Fruit fly (Drosophila melanogaster): ENCODE measurements around the gene CD98hc.
A peak's percentile ranks its signal among the peaks of the same experiment; 100 is the strongest.

CD98hc gene

DNA sequence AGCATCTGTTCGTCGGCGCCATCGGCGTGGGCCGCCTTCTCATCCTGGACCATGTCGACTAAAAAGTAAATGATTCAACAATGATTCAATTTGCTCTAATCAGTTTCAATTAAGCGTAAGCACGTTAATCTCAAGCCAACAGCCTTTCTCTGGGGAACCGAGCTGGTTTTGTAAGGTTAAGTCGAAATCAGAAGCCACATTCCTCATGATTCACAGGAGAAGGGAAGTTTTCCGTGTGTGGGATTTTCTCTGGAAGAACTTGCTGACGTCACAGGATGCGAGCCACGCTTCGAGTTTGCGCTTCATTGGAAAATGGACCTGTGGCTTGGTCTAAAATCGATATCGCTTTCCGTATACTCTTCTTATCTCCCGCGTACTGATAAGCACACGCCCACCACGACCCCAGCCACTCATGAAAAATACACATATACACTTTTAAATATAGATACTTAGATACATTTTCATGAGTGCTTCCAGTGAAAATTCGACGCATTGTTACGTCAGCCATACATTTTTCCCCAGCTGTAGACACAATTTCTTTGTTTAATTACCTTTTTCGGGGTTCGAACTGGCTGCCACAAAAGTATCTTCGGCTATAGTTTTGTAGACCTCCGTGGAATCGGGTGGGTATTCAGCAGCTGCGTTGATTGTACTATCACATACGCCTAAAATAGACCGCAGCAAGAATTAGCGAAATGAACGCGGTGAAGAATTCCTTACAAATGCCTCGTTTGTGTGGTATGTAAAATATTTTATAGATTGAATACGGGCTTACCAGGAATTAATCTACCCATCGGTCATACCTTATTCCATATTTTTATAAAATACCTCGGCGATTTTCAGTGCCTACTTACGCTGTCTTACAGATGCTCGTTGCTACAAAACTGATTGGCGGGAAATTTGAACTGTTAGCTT is 960 bp downstream of the CD98hc start (continued):
- TF ChIP-seq CG4282 (GFP tag; optimal IDR thresholded peaks at IDR 0.05) (no peak), CG2678 (tag; optimal IDR thresholded peaks at IDR 0.05) (no peak), CG17829 (tag; optimal IDR thresholded peaks at IDR 0.05) (peak; percentile 29), CG1832 (GFP tag; optimal IDR thresholded peaks at IDR 0.05) (no peak), CG11398 (GFP tag; optimal IDR thresholded peaks at IDR 0.05) (peak; percentile 9), Doc3 (GFP tag; IDR thresholded peaks at IDR 0.05; ENCODE audit: partially characterized antibody) (no peak), zf30C (GFP tag; optimal IDR thresholded peaks at IDR 0.05) (peak; percentile 5), Dfd (GFP tag; optimal IDR thresholded peaks at IDR 0.05) (no peak), NC2β (GFP tag; optimal IDR thresholded peaks at IDR 0.05) (peak; percentile 34), bab2 (GFP tag; optimal IDR thresholded peaks at IDR 0.05) (no peak), zen (tag; optimal IDR thresholded peaks at IDR 0.05) (peak; percentile 62), pho (GFP tag; optimal IDR thresholded peaks at IDR 0.05) (peak; percentile 20), Stat92E (GFP tag; optimal IDR thresholded peaks at IDR 0.05) (peak in 1 of 3 experiments; percentile 89), Xrp1 (GFP tag; IDR thresholded peaks at IDR 0.05) (no peak), fd96Cb (tag; optimal IDR thresholded peaks at IDR 0.05) (no peak), tll (GFP tag; optimal IDR thresholded peaks at IDR 0.05) (no peak), CG8359 (GFP tag; optimal IDR thresholded peaks at IDR 0.05; ENCODE audit: borderline replicate concordance) (no peak), Pdp1 (GFP tag; optimal IDR thresholded peaks at IDR 0.05) (peak; percentile 10 to 94), cg (GFP tag; optimal IDR thresholded peaks at IDR 0.05) (peak; percentile 62), CG12744 (GFP tag; optimal IDR thresholded peaks at IDR 0.05) (no peak), CG15011 (GFP tag; optimal IDR thresholded peaks at IDR 0.05) (no peak), Kr (GFP tag; optimal IDR thresholded peaks at IDR 0.05) (no peak), D19A (tag; optimal IDR thresholded peaks at IDR 0.05) (peak; percentile 85), CG1233 (GFP tag; optimal IDR thresholded peaks at IDR 0.05) (peak; percentile 29), Side (GFP tag; optimal IDR thresholded peaks at IDR 0.05) (peak; percentile 2), CG3838 (GFP tag; optimal IDR thresholded peaks at IDR 0.05) (no peak), CG10267 (tag; optimal IDR thresholded peaks at IDR 0.05) (peak; percentile 56), PHDP (tag; optimal IDR thresholded peaks at IDR 0.05) (peak; percentile 31), CG3065 (GFP tag; optimal IDR thresholded peaks at IDR 0.05) (no peak), tin (GFP tag; optimal IDR thresholded peaks at IDR 0.05) (no peak), pfk (GFP tag; optimal IDR thresholded peaks at IDR 0.05) (no peak), gem (tag; optimal IDR thresholded peaks at IDR 0.05) (no peak), Hmx (GFP tag; optimal IDR thresholded peaks at IDR 0.05) (no peak), E2f2 (GFP tag; IDR thresholded peaks at IDR 0.05) (peak; percentile 100), stwl (tag; optimal IDR thresholded peaks at IDR 0.05) (peak; percentile 71), pita (GFP tag; optimal IDR thresholded peaks at IDR 0.05) (no peak), phol (tag; optimal IDR thresholded peaks at IDR 0.05) (peak; percentile 52), CG9876 (GFP tag; optimal IDR thresholded peaks at IDR 0.05) (no peak), B-H1 (GFP tag; IDR thresholded peaks at IDR 0.05) (no peak), Dek (tag; optimal IDR thresholded peaks at IDR 0.05) (peak; percentile 52), Bgb (GFP tag; IDR thresholded peaks at IDR 0.05; ENCODE audit: partially characterized antibody) (peak; percentile 28; the same call in 1 of the 2 replicates), Max (GFP tag; optimal IDR thresholded peaks at IDR 0.05) (no peak), CG6791 (GFP tag; IDR thresholded peaks at IDR 0.05; ENCODE audit: partially characterized antibody) (no peak), CG16779 (GFP tag; IDR thresholded peaks at IDR 0.05) (no peak), Vsx1 (GFP tag; optimal IDR thresholded peaks at IDR 0.05) (no peak), CG16815 (GFP tag; optimal IDR thresholded peaks at IDR 0.05) (no peak), ro (GFP tag; IDR thresholded peaks at IDR 0.05) (no peak), seq (GFP tag; IDR thresholded peaks at IDR 0.05) (no peak)
